Fruit fly (Drosophila melanogaster) whole organism, embryonic: ENCODE data around the gene Srr.

ENCODE experiments used
- Asciz ChIP-seq: fragments of 200-800 bp; sonication (Bioruptor generic); optimal IDR thresholded peaks from 2 replicates; lab custom pipeline; 2017; ENCODE audit warnings: missing biosample characterization, mild to moderate bottlenecking, missing genetic modification characterization, missing genetic modification reagents
- CG10267 ChIP-seq: fragments of 200-800 bp; sonication (Bioruptor generic); optimal IDR thresholded peaks from 2 replicates; lab custom pipeline; 2018; ENCODE audit warnings: missing biosample characterization, mild to moderate bottlenecking, missing genetic modification characterization, moderate library complexity
- CG10979 ChIP-seq: fragments of 200-800 bp; sonication (Bioruptor generic); optimal IDR thresholded peaks from 2 replicates; lab custom pipeline; 2018; ENCODE audit warnings: missing biosample characterization, mild to moderate bottlenecking, missing genetic modification characterization, moderate library complexity
- CG11723 ChIP-seq: fragments of 200-800 bp; sonication (Bioruptor generic); optimal IDR thresholded peaks from 2 replicates; lab custom pipeline; 2017; ENCODE audit warnings: missing biosample characterization, mild to moderate bottlenecking, missing genetic modification characterization
- CG1603 ChIP-seq: fragments of 200-800 bp; sonication (Bioruptor generic); optimal IDR thresholded peaks from 2 replicates; lab custom pipeline; 2019; ENCODE audit warnings: missing biosample characterization, mild to moderate bottlenecking, missing genetic modification characterization, moderate library complexity
- CG17361 ChIP-seq: fragments of 200-800 bp; sonication (Bioruptor generic); IDR thresholded peaks from 3 replicates; pipeline ENCODE4 v1.3.6; 2022; ENCODE audit warnings: missing biosample characterization, missing genetic modification characterization
- CG18262 ChIP-seq: fragments of 200-800 bp; optimal IDR thresholded peaks from 3 replicates; lab custom pipeline; 2019; ENCODE audit warnings: missing biosample characterization, mild to moderate bottlenecking, missing genetic modification characterization, moderate library complexity
- CG30431 ChIP-seq: fragments of 200-800 bp; sonication (Bioruptor generic); optimal IDR thresholded peaks from 2 replicates; lab custom pipeline; 2017; ENCODE audit warnings: missing biosample characterization, missing genetic modification characterization
- CG33557 ChIP-seq: fragments of 200-800 bp; sonication (Bioruptor generic); optimal IDR thresholded peaks from 2 replicates; lab custom pipeline; 2019; ENCODE audit warnings: missing biosample characterization, mild to moderate bottlenecking, missing genetic modification characterization, moderate library complexity
- CG3847 ChIP-seq: fragments of 200-800 bp; sonication (Bioruptor generic); IDR thresholded peaks from 2 replicates; pipeline ENCODE4 v1.3.6; 2022; ENCODE audit warnings: missing biosample characterization, missing genetic modification characterization
- CG4328 ChIP-seq: fragments of 200-800 bp; sonication (Bioruptor generic); optimal IDR thresholded peaks from 3 replicates; lab custom pipeline; 2017; ENCODE audit warnings: missing biosample characterization, missing genetic modification reagents, missing genetic modification characterization
- CG43689 ChIP-seq: fragments of 200-800 bp; sonication (Bioruptor generic); IDR thresholded peaks from 2 replicates; pipeline ENCODE4 v1.3.6; 2022; ENCODE audit warnings: missing biosample characterization, missing genetic modification characterization
- CG7357 ChIP-seq: fragments of 200-800 bp; sonication (Bioruptor generic); IDR thresholded peaks from 3 replicates; pipeline ENCODE4 v1.3.6; 2022; ENCODE audit warnings: missing biosample characterization, missing genetic modification characterization
- CG8765 ChIP-seq: fragments of 200-800 bp; sonication (Bioruptor generic); IDR thresholded peaks from 2 replicates; pipeline ENCODE4 v1.3.6; 2022; ENCODE audit warnings: missing biosample characterization, missing genetic modification characterization
- Camta ChIP-seq: fragments of 200-800 bp; sonication (Bioruptor generic); optimal IDR thresholded peaks from 2 replicates; lab custom pipeline; 2016; ENCODE audit warnings: missing biosample characterization, missing genetic modification characterization
- D19B ChIP-seq: fragments of 200-800 bp; sonication (Bioruptor generic); optimal IDR thresholded peaks from 2 replicates; lab custom pipeline; 2017; ENCODE audit warnings: missing biosample characterization, mild to moderate bottlenecking, missing genetic modification characterization
- Dbx ChIP-seq: fragments of 200-800 bp; sonication (Bioruptor generic); IDR thresholded peaks from 3 replicates; pipeline ENCODE4 v1.3.6; 2022; ENCODE audit warnings: missing biosample characterization, missing genetic modification characterization
- Drgx ChIP-seq: fragments of 200-800 bp; sonication (Bioruptor generic); IDR thresholded peaks from 2 replicates; pipeline ENCODE4 v1.3.6; 2022; ENCODE audit warnings: missing biosample characterization, missing genetic modification characterization
- Hr3 ChIP-seq: fragments of 200-800 bp; sonication (Bioruptor generic); optimal IDR thresholded peaks from 3 replicates; lab custom pipeline; 2016; ENCODE audit warnings: missing biosample characterization, missing genetic modification characterization
- Nf-YB ChIP-seq: fragments of 200-800 bp; sonication (Bioruptor generic); optimal IDR thresholded peaks from 3 replicates; lab custom pipeline; 2019; ENCODE audit warnings: missing biosample characterization, mild to moderate bottlenecking, missing genetic modification characterization, moderate library complexity
- Oaz ChIP-seq: fragments of 200-800 bp; sonication (Bioruptor generic); IDR thresholded peaks from 2 replicates; pipeline ENCODE4 v1.3.6; 2022; ENCODE audit warnings: missing biosample characterization, missing genetic modification characterization
- Poxn ChIP-seq: fragments of 200-800 bp; sonication (Bioruptor generic); IDR thresholded peaks from 2 replicates; pipeline ENCODE4 v1.3.6; 2022; ENCODE audit warnings: missing biosample characterization, missing genetic modification characterization
- Sry-β ChIP-seq: fragments of 200-800 bp; sonication (Bioruptor generic); optimal IDR thresholded peaks from 2 replicates; lab custom pipeline; 2018; ENCODE audit warnings: missing biosample characterization, mild to moderate bottlenecking, missing genetic modification characterization, moderate library complexity
- Sry-δ ChIP-seq: fragments of 200-800 bp; sonication (Bioruptor generic); optimal IDR thresholded peaks from 2 replicates; lab custom pipeline; 2016; ENCODE audit warnings: missing biosample characterization, missing genetic modification characterization
- Usf ChIP-seq: fragments of 200-800 bp; sonication (Bioruptor generic); optimal IDR thresholded peaks from 2 replicates; lab custom pipeline; 2017; ENCODE audit warnings: missing genotype, missing biosample characterization, missing genetic modification characterization
- Xbp1 ChIP-seq: fragments of 200-800 bp; sonication (Bioruptor generic); optimal IDR thresholded peaks from 3 replicates; lab custom pipeline; 2016; ENCODE audit warnings: missing biosample characterization, mild to moderate bottlenecking, missing genetic modification characterization
- aop ChIP-seq: fragments of 200-800 bp; sonication (Bioruptor generic); IDR thresholded peaks from 2 replicates; pipeline ENCODE4 v1.3.6; 2022; ENCODE audit warnings: missing biosample characterization, missing genetic modification characterization
- cad ChIP-seq: fragments of >200 bp; optimal IDR thresholded peaks from 2 replicates; lab custom pipeline; 2017; ENCODE audit warnings: missing biosample characterization, missing genetic modification characterization
- esg ChIP-seq: fragments of 200-800 bp; sonication (Bioruptor generic); conservative IDR thresholded peaks from 2 replicates; pipeline ENCODE4 v1.3.6; 2022; ENCODE audit warnings: missing biosample characterization, missing genetic modification characterization
- gcm ChIP-seq: fragments of 200-800 bp; sonication (Bioruptor generic); optimal IDR thresholded peaks from 2 replicates; lab custom pipeline; 2019; ENCODE audit warnings: missing biosample characterization, mild to moderate bottlenecking, missing genetic modification characterization, moderate library complexity
- grau ChIP-seq: fragments of 200-800 bp; optimal IDR thresholded peaks from 3 replicates; lab custom pipeline; 2019; ENCODE audit warnings: missing biosample characterization, mild to moderate bottlenecking, missing genetic modification characterization, moderate library complexity
- gt ChIP-seq: fragments of 200-800 bp; sonication (Bioruptor generic); IDR thresholded peaks from 2 replicates; pipeline ENCODE4 v1.3.6; 2022; ENCODE audit warnings: missing biosample characterization, missing genetic modification characterization
- jumu ChIP-seq: fragments of 200-800 bp; sonication (Bioruptor generic); optimal IDR thresholded peaks from 3 replicates; lab custom pipeline; 2016; ENCODE audit warnings: missing biosample characterization, missing genetic modification characterization
- lmd ChIP-seq: fragments of 200-800 bp; sonication (Bioruptor generic); IDR thresholded peaks from 2 replicates; pipeline ENCODE4 v1.3.6; 2022; ENCODE audit warnings: missing biosample characterization, missing genetic modification characterization
- mirr ChIP-seq: fragments of 200-800 bp; sonication (Bioruptor generic); optimal IDR thresholded peaks from 3 replicates; lab custom pipeline; 2018; ENCODE audit warnings: missing biosample characterization, mild to moderate bottlenecking, missing genetic modification characterization
- nau ChIP-seq: fragments of 200-800 bp; sonication (Bioruptor generic); optimal IDR thresholded peaks from 3 replicates; lab custom pipeline; 2017; ENCODE audit warnings: missing biosample characterization, mild to moderate bottlenecking, missing genetic modification characterization, missing genetic modification reagents
- pnt ChIP-seq: fragments of 200-800 bp; sonication (Bioruptor generic); optimal IDR thresholded peaks from 3 replicates; lab custom pipeline; 2016; ENCODE audit warnings: missing biosample characterization, missing genetic modification characterization
- psq ChIP-seq: fragments of 200-800 bp; sonication (Bioruptor generic); optimal IDR thresholded peaks from 2 replicates; lab custom pipeline; 2017; ENCODE audit warnings: missing biosample characterization, missing genetic modification characterization
- ranshi ChIP-seq: fragments of 200-800 bp; sonication (Bioruptor generic); IDR thresholded peaks from 2 replicates; pipeline ENCODE4 v1.3.6; 2022; ENCODE audit warnings: missing biosample characterization, missing genetic modification characterization
- rib ChIP-seq: fragments of 200-800 bp; sonication (Bioruptor generic); IDR thresholded peaks from 2 replicates; pipeline ENCODE4 v1.3.6; 2022; ENCODE audit warnings: missing biosample characterization, missing genetic modification characterization
- ro ChIP-seq: fragments of 200-800 bp; sonication (Bioruptor generic); IDR thresholded peaks from 2 replicates; pipeline ENCODE4 v1.3.6; 2022; ENCODE audit warnings: missing biosample characterization, missing genetic modification characterization
- scrt ChIP-seq: fragments of 200-800 bp; sonication (Bioruptor generic); optimal IDR thresholded peaks from 2 replicates; lab custom pipeline; 2018; ENCODE audit warnings: missing biosample characterization, mild to moderate bottlenecking, missing genetic modification characterization, moderate library complexity
- sim ChIP-seq: fragments of 200-800 bp; sonication (Bioruptor generic); IDR thresholded peaks from 2 replicates; pipeline ENCODE4 v1.3.6; 2022; ENCODE audit warnings: missing biosample characterization, missing genetic modification characterization
- slp2 ChIP-seq: fragments of 200-800 bp; sonication (Bioruptor generic); optimal IDR thresholded peaks from 2 replicates; lab custom pipeline; 2016; ENCODE audit warnings: missing biosample characterization, missing genetic modification characterization
- ssp ChIP-seq: fragments of 200-800 bp; sonication (Bioruptor generic); IDR thresholded peaks from 2 replicates; pipeline ENCODE4 v1.3.6; 2022; ENCODE audit warnings: missing biosample characterization, missing genetic modification characterization
- sug ChIP-seq: fragments of 200-800 bp; optimal IDR thresholded peaks from 2 replicates; lab custom pipeline; 2019; ENCODE audit warnings: missing biosample characterization, mild to moderate bottlenecking, missing genetic modification characterization, moderate library complexity
- tgo ChIP-seq: fragments of 200-800 bp; sonication (Bioruptor generic); IDR thresholded peaks from 3 replicates; pipeline ENCODE4 v1.3.6; 2022; ENCODE audit warnings: missing biosample characterization, missing genetic modification characterization
- tio ChIP-seq: fragments of 200-800 bp; sonication (Bioruptor generic); optimal IDR thresholded peaks from 2 replicates; lab custom pipeline; 2017; ENCODE audit warnings: missing biosample characterization, missing genetic modification characterization, inconsistent platforms
- trem ChIP-seq: fragments of 200-800 bp; optimal IDR thresholded peaks from 3 replicates; lab custom pipeline; 2019; ENCODE audit warnings: missing biosample characterization, mild to moderate bottlenecking, missing genetic modification characterization, moderate library complexity
- wdn ChIP-seq: fragments of 200-800 bp; sonication (Bioruptor generic); IDR thresholded peaks from 2 replicates; pipeline ENCODE4 v1.3.6; 2022; ENCODE audit warnings: missing biosample characterization, missing genetic modification characterization
- wor ChIP-seq: fragments of 200-800 bp; sonication (Bioruptor generic); IDR thresholded peaks from 2 replicates; pipeline ENCODE4 v1.3.6; 2022; ENCODE audit warnings: missing biosample characterization, missing genetic modification characterization
- zen2 ChIP-seq: fragments of 200-800 bp; sonication (Bioruptor generic); IDR thresholded peaks from 3 replicates; pipeline ENCODE4 v1.3.6; 2022; ENCODE audit warnings: missing biosample characterization, missing genetic modification characterization; ENCODE audit not compliant: partially characterized antibody

Srr gene

DNA sequence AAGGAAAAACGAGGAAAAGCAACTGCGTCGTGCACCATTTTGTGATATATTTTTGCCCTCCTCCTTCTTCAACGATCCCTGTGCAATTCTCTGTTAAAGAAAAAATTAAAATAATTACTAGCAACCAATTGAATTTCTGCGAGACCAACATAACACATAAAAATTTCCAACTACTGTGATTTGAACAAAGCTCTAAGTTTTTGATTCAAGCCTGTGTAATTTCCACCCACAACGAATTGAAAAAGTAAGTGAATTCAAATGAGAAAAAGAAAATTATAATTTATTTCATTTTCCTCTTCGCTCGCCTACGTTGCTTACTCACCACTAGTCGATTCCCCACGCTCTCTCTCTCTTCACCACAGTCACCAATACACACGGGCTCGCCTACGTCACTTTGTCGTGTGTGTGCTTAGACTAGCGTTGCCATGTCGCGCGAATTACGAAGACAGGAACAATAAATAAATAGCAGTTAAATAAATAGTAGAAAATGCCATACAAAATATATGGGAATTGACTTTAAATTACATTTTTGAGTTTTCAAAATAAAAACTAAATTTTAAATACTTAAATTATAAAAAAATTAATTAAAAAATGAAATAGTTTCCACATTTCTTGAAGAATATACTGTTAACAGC is 22.8 kb upstream of the Srr start (continued):
- TF ChIP-seq Sry-β (GFP tag; lab: Kevin White, UChicago) (peak; percentile 30), wor (GFP tag; lab: Robert Waterston, UW) (no peak), CG11723 (GFP tag; lab: Kevin White, UChicago) (peak; percentile 21), Dbx (GFP tag; lab: Robert Waterston, UW) (peak; percentile 6; the same call in 1 of the 3 replicates), CG10979 (tag; lab: Kevin White, UChicago) (peak; percentile 33), D19B (no peak), ro (GFP tag; lab: Robert Waterston, UW) (no peak), Oaz (GFP tag; lab: Robert Waterston, UW) (no peak), tgo (no peak), zen2 (GFP tag; lab: Robert Waterston, UW) (no peak), psq (GFP tag; lab: Kevin White, UChicago) (peak; percentile 33), wdn (GFP tag; lab: Robert Waterston, UW) (no peak), tio (GFP tag; lab: Kevin White, UChicago) (peak; percentile 38), Sry-δ (GFP tag; lab: Kevin White, UChicago) (no peak), CG17361 (no peak), gt (GFP tag; lab: Robert Waterston, UW) (no peak), pnt (no peak), Camta (no peak), mirr (GFP tag; lab: Kevin White, UChicago) (peak; percentile 51), nau (GFP tag; lab: Kevin White, UChicago) (peak; percentile 24), CG30431 (GFP tag; lab: Kevin White, UChicago) (no peak), CG7357 (0 out of 3 replicates have a peak, but pooled peaks have one; percentile 9), Usf (GFP tag; lab: Kevin White, UChicago) (no peak), rib (GFP tag; lab: Robert Waterston, UW) (no peak), jumu (GFP tag; lab: Kevin White, UChicago) (no peak), gcm (GFP tag; lab: Kevin White, UChicago) (peak; percentile 78), CG10267 (tag; lab: Kevin White, UChicago) (peak; percentile 46), cad (GFP tag; lab: Kevin White, UChicago) (no peak), CG43689 (GFP tag; lab: Robert Waterston, UW) (no peak), grau (tag; lab: Kevin White, UChicago) (peak; percentile 58), sug (peak; percentile 23), lmd (GFP tag; lab: Robert Waterston, UW) (no peak), sim (GFP tag; lab: Robert Waterston, UW) (no peak), Xbp1 (GFP tag; lab: Kevin White, UChicago) (peak; percentile 19), esg (GFP tag; lab: Robert Waterston, UW) (no peak), CG8765 (GFP tag; lab: Robert Waterston, UW) (no peak), CG33557 (peak; percentile 69), Drgx (GFP tag; lab: Robert Waterston, UW) (peak; percentile 34), ssp (GFP tag; lab: Robert Waterston, UW) (no peak), slp2 (GFP tag; lab: Kevin White, UChicago) (no peak), CG1603 (tag; lab: Kevin White, UChicago) (peak; percentile 44), ranshi (GFP tag; lab: Robert Waterston, UW) (no peak), Hr3 (GFP tag; lab: Kevin White, UChicago) (no peak), scrt (GFP tag; lab: Kevin White, UChicago) (peak; percentile 22), CG4328 (GFP tag; lab: Kevin White, UChicago) (peak; percentile 57), Asciz (GFP tag; lab: Kevin White, UChicago) (peak; percentile 70), CG18262 (peak; percentile 52), trem (tag; lab: Kevin White, UChicago) (peak; percentile 63), CG3847 (no peak), Nf-YB (GFP tag; lab: Kevin White, UChicago) (peak; percentile 30), aop (GFP tag; lab: Robert Waterston, UW) (no peak), Poxn (no peak)
